Worm (Caenorhabditis elegans) whole organism, L2 larva: ENCODE results near the gene gpa-13.

Experiments used
- R02D3.7 ChIP-seq: fragments of 150-350 bp; optimal IDR thresholded peaks from 2 replicates; lab custom pipeline; 2014; ENCODE audit warnings: missing biosample characterization, missing genetic modification characterization
- ama-1 ChIP-seq: fragments of 150-350 bp; optimal IDR thresholded peaks from 2 replicates; lab custom pipeline; 2018; ENCODE audit warnings: inconsistent platforms
- ceh-82 ChIP-seq: fragments of 150-350 bp; optimal IDR thresholded peaks from 2 replicates; lab custom pipeline; 2014; ENCODE audit warnings: missing biosample characterization, missing genetic modification characterization
- crh-2 ChIP-seq: sonication (generic microtip); optimal IDR thresholded peaks from 2 replicates; lab custom pipeline; 2017; ENCODE audit warnings: missing biosample characterization, missing genetic modification characterization
- egl-27 ChIP-seq: sonication (generic microtip); optimal IDR thresholded peaks from 3 replicates; lab custom pipeline; 2017; ENCODE audit warnings: missing biosample characterization, missing genetic modification reagents, missing genetic modification characterization
- elt-1 ChIP-seq: fragments of 150-350 bp; optimal IDR thresholded peaks from 2 replicates; lab custom pipeline; 2014; ENCODE audit warnings: missing biosample characterization, missing genetic modification characterization
- lin-13 ChIP-seq: fragments of 150-350 bp; optimal IDR thresholded peaks from 2 replicates; lab custom pipeline; 2014; ENCODE audit warnings: missing biosample characterization, missing genetic modification reagents, missing genetic modification characterization
- mbf-1 ChIP-seq: sonication (generic microtip); optimal IDR thresholded peaks from 2 replicates; lab custom pipeline; 2017; ENCODE audit warnings: missing biosample characterization, missing genetic modification characterization
- mdl-1 ChIP-seq, 2 experiments: fragments of 150-350 bp in 1 of 2; sonication (generic microtip) in 1 of 2; optimal IDR thresholded peaks; 2 replicates each; lab custom pipeline; 2017; ENCODE audit warnings: missing biosample characterization in 2 of 2, missing genetic modification characterization in 2 of 2
- nhr-11 ChIP-seq: fragments of 150-350 bp; optimal IDR thresholded peaks from 2 replicates; lab custom pipeline; 2014; ENCODE audit warnings: missing biosample characterization, missing genetic modification characterization
- nhr-12 ChIP-seq: fragments of 150-350 bp; optimal IDR thresholded peaks from 2 replicates; lab custom pipeline; 2014; ENCODE audit warnings: missing biosample characterization, missing genetic modification characterization
- unc-62 ChIP-seq: fragments of 150-350 bp; optimal IDR thresholded peaks from 2 replicates; lab custom pipeline; 2014; ENCODE audit warnings: missing biosample characterization, missing genetic modification reagents, missing genetic modification characterization

- TF ChIP-seq nhr-12, result no peak
- no peak for TF ChIP-seq nhr-11
- TF ChIP-seq egl-27 (tag; lab: Kevin White, UChicago), result no peak
- no peak for TF ChIP-seq ama-1 (lab: Kevin White, UChicago)
- no peak for TF ChIP-seq mbf-1 (tag; lab: Kevin White, UChicago)
- TF ChIP-seq unc-62 (GFP tag; lab: Kevin White, UChicago), result no peak
- TF ChIP-seq mdl-1 (tag; optimal IDR thresholded peaks at IDR 0.05; lab: Kevin White, UChicago), result no peak
- no peak for TF ChIP-seq crh-2 (tag; lab: Kevin White, UChicago)
- TF ChIP-seq ceh-82, result no peak
- TF ChIP-seq elt-1, result no peak
- TF ChIP-seq R02D3.7, result no peak
- no peak for TF ChIP-seq lin-13 (GFP tag; lab: Kevin White, UChicago)
Observed at ce11 chrV:12754839-12755238, at the start of gene gpa-13.
